Fruit fly (Drosophila melanogaster) whole organism, embryonic: ENCODE measurements around the gene Mms19.
A peak's percentile ranks its signal among the peaks of the same experiment; 100 is the strongest.

ENCODE experiments used
- Aef1 ChIP-seq: fragments of 200-800 bp; sonication (Bioruptor generic); IDR thresholded peaks from 3 replicates; pipeline ENCODE4 v1.3.6; 2022; ENCODE audit warnings: missing biosample characterization, missing genetic modification characterization
- B-H1 ChIP-seq: fragments of 200-800 bp; sonication (Bioruptor generic); IDR thresholded peaks from 3 replicates; pipeline ENCODE4 v1.3.6; 2022; ENCODE audit warnings: missing biosample characterization, missing genetic modification characterization
- CG12219 ChIP-seq: fragments of 200-800 bp; sonication (Bioruptor generic); optimal IDR thresholded peaks from 3 replicates; lab custom pipeline; 2018; ENCODE audit warnings: missing biosample characterization, mild to moderate bottlenecking, missing genetic modification characterization
- CG12744 ChIP-seq: fragments of 200-800 bp; sonication (Bioruptor generic); optimal IDR thresholded peaks from 2 replicates; lab custom pipeline; 2016; ENCODE audit warnings: missing biosample characterization, missing genetic modification characterization
- CG12769 ChIP-seq: fragments of 200-800 bp; sonication (Bioruptor generic); optimal IDR thresholded peaks from 2 replicates; lab custom pipeline; 2019; ENCODE audit warnings: missing biosample characterization, mild to moderate bottlenecking, missing genetic modification characterization, moderate library complexity
- CG13775 ChIP-seq: fragments of 200-800 bp; sonication (Bioruptor generic); optimal IDR thresholded peaks from 3 replicates; lab custom pipeline; 2017; ENCODE audit warnings: missing biosample characterization, mild to moderate bottlenecking, missing genetic modification characterization
- CG1647 ChIP-seq: fragments of 200-800 bp; sonication (Bioruptor generic); optimal IDR thresholded peaks from 3 replicates; lab custom pipeline; 2016; ENCODE audit warnings: missing biosample characterization, missing genetic modification characterization
- CG17385 ChIP-seq: fragments of 200-800 bp; sonication (Bioruptor generic); optimal IDR thresholded peaks from 3 replicates; lab custom pipeline; 2018; ENCODE audit warnings: missing biosample characterization, mild to moderate bottlenecking, missing genetic modification characterization
- CG2875 ChIP-seq: fragments of 200-800 bp; sonication (Bioruptor generic); optimal IDR thresholded peaks from 2 replicates; lab custom pipeline; 2017; ENCODE audit warnings: missing biosample characterization, mild to moderate bottlenecking, missing genetic modification characterization, missing genetic modification reagents
- CG30020 ChIP-seq: fragments of 200-800 bp; optimal IDR thresholded peaks from 2 replicates; lab custom pipeline; 2019; ENCODE audit warnings: missing biosample characterization, mild to moderate bottlenecking, missing genetic modification characterization, moderate library complexity
- CG31224 ChIP-seq: fragments of 200-800 bp; sonication (Bioruptor generic); IDR thresholded peaks from 2 replicates; pipeline ENCODE4 v1.3.6; 2022; ENCODE audit warnings: missing biosample characterization, missing genetic modification characterization
- CG32532 ChIP-seq: fragments of 200-800 bp; sonication (Bioruptor generic); IDR thresholded peaks from 2 replicates; pipeline ENCODE4 v1.3.6; 2022; ENCODE audit warnings: missing biosample characterization, missing genetic modification characterization
- CG33213 ChIP-seq: fragments of 200-800 bp; sonication (Bioruptor generic); optimal IDR thresholded peaks from 3 replicates; lab custom pipeline; 2016; ENCODE audit warnings: missing biosample characterization, missing genetic modification characterization
- CG43689 ChIP-seq: fragments of 200-800 bp; sonication (Bioruptor generic); IDR thresholded peaks from 2 replicates; pipeline ENCODE4 v1.3.6; 2022; ENCODE audit warnings: missing biosample characterization, missing genetic modification characterization
- CG6813 ChIP-seq: fragments of 200-800 bp; sonication (Bioruptor generic); optimal IDR thresholded peaks from 2 replicates; lab custom pipeline; 2017; ENCODE audit warnings: missing biosample characterization, missing genetic modification characterization, mild to moderate bottlenecking, moderate library complexity, missing genetic modification reagents
- CG6854 ChIP-seq: fragments of 200-800 bp; sonication (Bioruptor generic); optimal IDR thresholded peaks from 3 replicates; lab custom pipeline; 2017; ENCODE audit warnings: missing biosample characterization, mild to moderate bottlenecking, missing genetic modification characterization
- CG7357 ChIP-seq: fragments of 200-800 bp; sonication (Bioruptor generic); IDR thresholded peaks from 3 replicates; pipeline ENCODE4 v1.3.6; 2022; ENCODE audit warnings: missing biosample characterization, missing genetic modification characterization
- CG7963 ChIP-seq: fragments of 200-800 bp; sonication (Bioruptor generic); IDR thresholded peaks from 3 replicates; pipeline ENCODE4 v1.3.6; 2022; ENCODE audit warnings: missing biosample characterization, missing genetic modification characterization; ENCODE audit not compliant: partially characterized antibody
- Camta ChIP-seq: fragments of 200-800 bp; sonication (Bioruptor generic); optimal IDR thresholded peaks from 2 replicates; lab custom pipeline; 2016; ENCODE audit warnings: missing biosample characterization, missing genetic modification characterization
- Dad ChIP-seq: fragments of 200-800 bp; sonication (Bioruptor generic); optimal IDR thresholded peaks from 3 replicates; lab custom pipeline; 2016; ENCODE audit warnings: missing biosample characterization, missing genetic modification characterization
- Doc3 ChIP-seq: fragments of 200-800 bp; sonication (Bioruptor generic); IDR thresholded peaks from 3 replicates; pipeline ENCODE4 v1.3.6; 2022; ENCODE audit warnings: missing biosample characterization, missing genetic modification characterization; ENCODE audit not compliant: partially characterized antibody
- Dp ChIP-seq: fragments of 200-800 bp; sonication (Bioruptor generic); optimal IDR thresholded peaks from 2 replicates; lab custom pipeline; 2018; ENCODE audit warnings: missing biosample characterization, mild to moderate bottlenecking, missing genetic modification characterization, moderate library complexity
- Elba2 ChIP-seq: fragments of 200-800 bp; sonication (Bioruptor generic); optimal IDR thresholded peaks from 3 replicates; lab custom pipeline; 2016; ENCODE audit warnings: missing biosample characterization, missing genetic modification characterization
- Fer3 ChIP-seq: fragments of 200-800 bp; sonication (Bioruptor generic); optimal IDR thresholded peaks from 2 replicates; lab custom pipeline; 2018; ENCODE audit warnings: missing biosample characterization, mild to moderate bottlenecking, missing genetic modification characterization, moderate library complexity
- HLH54F ChIP-seq: fragments of 200-800 bp; sonication (Bioruptor generic); optimal IDR thresholded peaks from 3 replicates; lab custom pipeline; 2016; ENCODE audit warnings: missing biosample characterization, missing genetic modification characterization
- Hr39 ChIP-seq: fragments of >200 bp; optimal IDR thresholded peaks from 2 replicates; lab custom pipeline; 2017
- Pdp1 ChIP-seq, 2 experiments: fragments of 200-800 bp; sonication (Bioruptor generic); optimal IDR thresholded peaks; 3 replicates each; lab custom pipeline; 2016; ENCODE audit warnings: missing biosample characterization in 2 of 2, missing genetic modification characterization in 2 of 2, mild to moderate bottlenecking in 1 of 2, moderate library complexity in 1 of 2
- al ChIP-seq: fragments of 200-800 bp; sonication (Bioruptor generic); IDR thresholded peaks from 2 replicates; pipeline ENCODE4 v1.3.6; 2022; ENCODE audit warnings: missing biosample characterization, missing genetic modification characterization
- bigmax ChIP-seq: fragments of 200-800 bp; sonication (Bioruptor generic); optimal IDR thresholded peaks from 2 replicates; lab custom pipeline; 2018; ENCODE audit warnings: missing biosample characterization, mild to moderate bottlenecking, missing genetic modification characterization
- br ChIP-seq: fragments of >200 bp; optimal IDR thresholded peaks from 2 replicates; lab custom pipeline; 2017
- caup ChIP-seq: fragments of 200-800 bp; sonication (Bioruptor generic); optimal IDR thresholded peaks from 3 replicates; lab custom pipeline; 2017; ENCODE audit warnings: missing biosample characterization, mild to moderate bottlenecking, missing genetic modification characterization, moderate library complexity; ENCODE audit not compliant: severe bottlenecking
- chinmo ChIP-seq: fragments of 200-800 bp; sonication (Bioruptor generic); IDR thresholded peaks from 4 replicates; pipeline ENCODE4 v1.3.6; 2022; ENCODE audit warnings: missing biosample characterization, missing genetic modification characterization; ENCODE audit not compliant: partially characterized antibody
- cwo ChIP-seq: fragments of 200-800 bp; sonication (Bioruptor generic); optimal IDR thresholded peaks from 3 replicates; lab custom pipeline; 2017; ENCODE audit warnings: missing biosample characterization, missing genetic modification characterization, mild to moderate bottlenecking, moderate library complexity, missing genetic modification reagents
- dati ChIP-seq: fragments of 200-800 bp; sonication (Bioruptor generic); IDR thresholded peaks from 2 replicates; pipeline ENCODE4 v1.3.6; 2022; ENCODE audit warnings: missing biosample characterization, missing genetic modification characterization
- fd3F ChIP-seq: fragments of 200-800 bp; sonication (Bioruptor generic); optimal IDR thresholded peaks from 2 replicates; lab custom pipeline; 2018; ENCODE audit warnings: missing biosample characterization, mild to moderate bottlenecking, missing genetic modification characterization, moderate library complexity
- gce ChIP-seq: fragments of 200-800 bp; sonication (Bioruptor generic); IDR thresholded peaks from 3 replicates; pipeline ENCODE4 v1.3.6; 2022; ENCODE audit warnings: missing biosample characterization, missing genetic modification characterization
- grn ChIP-seq: fragments of 200-800 bp; sonication (Bioruptor generic); optimal IDR thresholded peaks from 3 replicates; lab custom pipeline; 2017; ENCODE audit warnings: missing biosample characterization, missing genetic modification characterization
- ham ChIP-seq: fragments of 200-800 bp; sonication (Bioruptor generic); IDR thresholded peaks from 2 replicates; pipeline ENCODE4 v1.3.6; 2022; ENCODE audit warnings: missing biosample characterization, missing genetic modification characterization
- kni ChIP-seq: fragments of 200-800 bp; sonication (Bioruptor generic); optimal IDR thresholded peaks from 3 replicates; lab custom pipeline; 2017; ENCODE audit warnings: mild to moderate bottlenecking, missing biosample characterization, missing genetic modification reagents, missing genetic modification characterization
- mam ChIP-seq: fragments of 200-800 bp; sonication (Bioruptor generic); optimal IDR thresholded peaks from 3 replicates; lab custom pipeline; 2016; ENCODE audit warnings: missing biosample characterization, missing genetic modification characterization
- mirr ChIP-seq: fragments of 200-800 bp; sonication (Bioruptor generic); optimal IDR thresholded peaks from 3 replicates; lab custom pipeline; 2018; ENCODE audit warnings: missing biosample characterization, mild to moderate bottlenecking, missing genetic modification characterization
- oc ChIP-seq: fragments of 200-800 bp; sonication (Bioruptor generic); optimal IDR thresholded peaks from 2 replicates; lab custom pipeline; 2018; ENCODE audit warnings: missing biosample characterization, mild to moderate bottlenecking, missing genetic modification characterization, moderate library complexity
- psq ChIP-seq: fragments of 200-800 bp; sonication (Bioruptor generic); optimal IDR thresholded peaks from 2 replicates; lab custom pipeline; 2017; ENCODE audit warnings: missing biosample characterization, missing genetic modification characterization
- repo ChIP-seq: fragments of 200-800 bp; sonication (Bioruptor generic); optimal IDR thresholded peaks from 2 replicates; lab custom pipeline; 2016; ENCODE audit warnings: missing biosample characterization, missing genetic modification characterization
- schlank ChIP-seq: fragments of 200-800 bp; sonication (Bioruptor generic); optimal IDR thresholded peaks from 2 replicates; lab custom pipeline; 2018; ENCODE audit warnings: missing biosample characterization, mild to moderate bottlenecking, missing genetic modification characterization
- sens-2 ChIP-seq: fragments of 200-800 bp; sonication (Bioruptor generic); IDR thresholded peaks from 2 replicates; pipeline ENCODE4 v1.3.6; 2022; ENCODE audit warnings: missing biosample characterization, missing genetic modification characterization
- slou ChIP-seq: fragments of 200-800 bp; sonication (Bioruptor generic); optimal IDR thresholded peaks from 3 replicates; lab custom pipeline; 2016; ENCODE audit warnings: missing biosample characterization, missing genetic modification characterization
- so ChIP-seq: fragments of 200-800 bp; sonication (Bioruptor generic); IDR thresholded peaks from 3 replicates; pipeline ENCODE4 v1.3.6; 2022; ENCODE audit warnings: missing biosample characterization, missing genetic modification characterization
- tin ChIP-seq: fragments of 200-800 bp; sonication (Bioruptor generic); optimal IDR thresholded peaks from 3 replicates; lab custom pipeline; 2016; ENCODE audit warnings: missing biosample characterization, missing genetic modification characterization
- tx ChIP-seq: fragments of 200-800 bp; sonication (Bioruptor generic); optimal IDR thresholded peaks from 2 replicates; lab custom pipeline; 2016; ENCODE audit warnings: missing biosample characterization, missing genetic modification characterization
- yki ChIP-seq: fragments of >200 bp; optimal IDR thresholded peaks from 3 replicates; lab custom pipeline; 2018
- z ChIP-seq: fragments of 200-800 bp; sonication (Bioruptor generic); IDR thresholded peaks from 3 replicates; pipeline ENCODE4 v1.3.6; 2022; ENCODE audit warnings: missing biosample characterization, missing genetic modification characterization
- zen2 ChIP-seq: fragments of 200-800 bp; sonication (Bioruptor generic); IDR thresholded peaks from 3 replicates; pipeline ENCODE4 v1.3.6; 2022; ENCODE audit warnings: missing biosample characterization, missing genetic modification characterization; ENCODE audit not compliant: partially characterized antibody

The Mms19 gene

dm6 chr3R:5246950-5247349, 14.6 kb downstream of the Mms19 start:
- TF ChIP-seq br (lab: Kevin White, UChicago) (no peak), CG2875 (GFP tag; lab: Kevin White, UChicago) (no peak), sens-2 (GFP tag; lab: Robert Waterston, UW) (no peak), so (GFP tag; lab: Robert Waterston, UW) (no peak), mirr (no peak), repo (GFP tag; lab: Kevin White, UChicago) (no peak), CG7357 (GFP tag; lab: Robert Waterston, UW) (no peak), schlank (tag; lab: Kevin White, UChicago) (no peak), Dp (no peak), Elba2 (GFP tag; lab: Kevin White, UChicago) (no peak), CG6813 (GFP tag; lab: Kevin White, UChicago) (no peak), dati (GFP tag; lab: Robert Waterston, UW) (no peak), CG17385 (GFP tag; lab: Kevin White, UChicago) (no peak), gce (GFP tag; lab: Robert Waterston, UW) (no peak), CG31224 (GFP tag; lab: Robert Waterston, UW) (no peak), Pdp1 (GFP tag; optimal IDR thresholded peaks at IDR 0.05; lab: Kevin White, UChicago) (peak in 1 of 2 experiments; percentile 86), CG32532 (GFP tag; lab: Robert Waterston, UW) (no peak), CG33213 (no peak), tx (GFP tag; lab: Kevin White, UChicago) (no peak), CG30020 (tag; lab: Kevin White, UChicago) (no peak), cwo (GFP tag; lab: Kevin White, UChicago) (peak; percentile 52), bigmax (GFP tag; lab: Kevin White, UChicago) (no peak), Dad (GFP tag; lab: Kevin White, UChicago) (no peak), grn (peak; percentile 53), CG12744 (GFP tag; lab: Kevin White, UChicago) (no peak), z (GFP tag; lab: Robert Waterston, UW) (peak; percentile 62; the same call in 1 of the 3 replicates), mam (GFP tag; lab: Kevin White, UChicago) (no peak), fd3F (GFP tag; lab: Kevin White, UChicago) (no peak), zen2 (0 out of 3 replicates have a peak, but pooled peaks have one; percentile 49), CG7963 (GFP tag; lab: Robert Waterston, UW) (no peak), ham (GFP tag; lab: Robert Waterston, UW) (no peak), Fer3 (tag; lab: Kevin White, UChicago) (no peak), oc (tag; lab: Kevin White, UChicago) (peak; percentile 52), Hr39 (lab: Kevin White, UChicago) (no peak), CG1647 (GFP tag; lab: Kevin White, UChicago) (no peak), CG13775 (no peak), CG43689 (no peak), HLH54F (GFP tag; lab: Kevin White, UChicago) (no peak), psq (GFP tag; lab: Kevin White, UChicago) (no peak), CG12769 (tag; lab: Kevin White, UChicago) (peak; percentile 57), kni (GFP tag; lab: Kevin White, UChicago) (no peak), Aef1 (GFP tag; lab: Robert Waterston, UW) (no peak), tin (no peak), al (GFP tag; lab: Robert Waterston, UW) (no peak), CG6854 (no peak), slou (GFP tag; lab: Kevin White, UChicago) (no peak), caup (GFP tag; lab: Kevin White, UChicago) (no peak), CG12219 (GFP tag; lab: Kevin White, UChicago) (no peak), Doc3 (GFP tag; lab: Robert Waterston, UW) (no peak), B-H1 (GFP tag; lab: Robert Waterston, UW) (no peak), chinmo (GFP tag; lab: Robert Waterston, UW) (peak; percentile 93; the same call in 3 of the 4 replicates), Camta (GFP tag; lab: Kevin White, UChicago) (no peak), yki (lab: Kevin White, UChicago) (no peak)
